Worm (Caenorhabditis elegans) whole organism, L4 larva: Measurements from ENCODE around the gene Y54E2A.7.

Source experiments
- fos-1 ChIP-seq: fragments of 150-350 bp; optimal IDR thresholded peaks from 2 replicates; lab custom pipeline; 2014; ENCODE audit warnings: missing biosample characterization, missing genetic modification characterization
- gei-8 ChIP-seq: fragments of 200-800 bp; sonication (Bioruptor generic); optimal IDR thresholded peaks from 2 replicates; lab custom pipeline; 2018; ENCODE audit warnings: mild to moderate bottlenecking, missing genetic modification characterization, missing compliant biosample characterization

DNA sequence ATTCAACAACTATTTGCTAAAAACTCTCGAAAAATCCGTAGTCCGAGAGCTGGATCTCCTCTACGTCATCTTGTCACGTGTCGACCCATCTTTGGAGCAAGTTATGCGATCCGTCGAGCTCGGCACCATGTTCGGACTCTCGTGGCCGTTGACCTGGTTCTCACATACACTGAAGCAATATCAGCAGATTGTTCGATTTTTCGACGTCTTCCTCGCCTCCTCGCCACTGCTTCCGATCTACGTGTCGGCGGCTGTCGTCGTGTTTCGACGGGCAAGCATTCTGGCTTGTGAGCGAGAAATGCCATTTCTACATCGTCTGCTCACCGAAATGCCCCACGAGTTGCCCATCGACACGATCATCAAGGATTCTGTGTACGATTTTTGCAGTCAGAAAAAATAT lies 26.6 kb upstream of the Y54E2A.7 start:
- TF ChIP-seq gei-8 (GFP tag; lab: Kevin White, UChicago) (no peak), fos-1 (tag; lab: Kevin White, UChicago) (no peak)
